Worm (Caenorhabditis elegans) whole organism, late embryonic: ENCODE data around the gene somi-1.

Experiments
- nhr-11 ChIP-seq: fragments of 150-350 bp; optimal IDR thresholded peaks from 2 replicates; lab custom pipeline; 2014; ENCODE audit warnings: missing biosample characterization, missing genetic modification characterization
- pha-4 ChIP-seq: fragments of 150-350 bp; optimal IDR thresholded peaks from 2 replicates; lab custom pipeline; 2018; ENCODE audit warnings: missing biosample characterization, missing genetic modification reagents, missing genetic modification characterization
- tbx-2 ChIP-seq: sonication (generic microtip); optimal IDR thresholded peaks from 2 replicates; lab custom pipeline; 2016; ENCODE audit warnings: missing genetic modification characterization, missing compliant biosample characterization

ce11 chrV:13369663-13370062, 21.5 kb downstream of the somi-1 start:
- TF ChIP-seq nhr-11 (tag; lab: Kevin White, UChicago) = no peak
- no peak for TF ChIP-seq tbx-2
- no peak for TF ChIP-seq pha-4
